Worm (Caenorhabditis elegans): ENCODE results near the gene F37C12.18.

F37C12.18 gene

DNA sequence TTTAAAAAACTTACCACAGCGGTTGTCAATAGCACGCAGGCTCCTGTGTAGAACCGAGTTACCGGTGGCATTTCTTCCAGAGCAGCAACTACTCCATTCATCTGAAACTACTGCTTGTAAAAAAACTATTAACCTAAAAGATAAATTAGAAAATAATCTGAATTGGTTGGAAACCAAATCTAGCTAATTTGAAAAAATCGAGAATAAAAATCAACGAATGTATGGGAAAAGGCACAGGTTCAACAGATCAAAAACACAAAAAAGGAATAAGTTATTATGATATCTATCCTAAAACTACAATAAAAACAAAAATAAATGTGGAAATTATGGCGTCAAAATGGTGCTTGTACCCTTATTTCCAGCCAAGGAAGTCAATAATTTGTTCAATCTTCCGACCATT lies 27.8 kb upstream of the F37C12.18 start, which contains the start of gene der-2:
Gene der-2, minus strand, starts transcription at position 101 of the 400 bp plus-strand sequence.
- TF ChIP-seq M03D4.4 (tag; optimal IDR thresholded peaks at IDR 0.05) (no peak), ham-2 (GFP tag; optimal IDR thresholded peaks at IDR 0.05) (no peak), pha-4 (tag; optimal IDR thresholded peaks at IDR 0.05) (no peak), blmp-1 (tag; optimal IDR thresholded peaks at IDR 0.05) (no peak), nhr-12 (tag; optimal IDR thresholded peaks at IDR 0.05) (no peak), lin-13 (tag; optimal IDR thresholded peaks at IDR 0.05) (no peak), flh-1 (GFP tag; optimal IDR thresholded peaks at IDR 0.05) (no peak), ceh-43 (GFP tag; optimal IDR thresholded peaks at IDR 0.05) (no peak), drap-1 (GFP tag; optimal IDR thresholded peaks at IDR 0.05) (no peak), lin-32 (GFP tag; optimal IDR thresholded peaks at IDR 0.05) (no peak), nhr-28 (tag; optimal IDR thresholded peaks at IDR 0.05) (no peak), nhr-237 (tag; optimal IDR thresholded peaks at IDR 0.05) (no peak), ces-1 (GFP tag; optimal IDR thresholded peaks at IDR 0.05) (no peak), ztf-11 (tag; optimal IDR thresholded peaks at IDR 0.05) (no peak), mls-2 (tag; optimal IDR thresholded peaks at IDR 0.05) (no peak), elt-3 (tag; optimal IDR thresholded peaks at IDR 0.05) (no peak), cnd-1 (tag; optimal IDR thresholded peaks at IDR 0.05) (no peak)

DNA sequence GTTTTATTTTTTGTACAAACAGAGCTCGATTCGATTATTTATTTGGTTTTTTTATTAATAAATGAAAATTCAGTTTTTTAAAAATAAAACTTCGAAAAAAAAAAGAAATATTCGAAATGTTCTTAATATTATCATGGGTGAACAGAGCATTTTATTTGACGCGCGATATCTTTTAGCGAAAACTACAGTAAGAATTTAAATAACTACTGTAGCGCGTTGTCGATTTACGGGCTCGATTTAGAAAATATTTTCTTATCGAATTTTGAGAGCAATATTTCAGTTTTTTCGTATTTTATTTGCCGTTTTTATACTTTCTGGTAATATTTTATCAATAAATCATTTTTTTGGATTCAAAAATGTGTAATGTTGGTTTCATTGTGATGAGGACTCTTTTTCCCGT lies 25.9 kb upstream of the F37C12.18 start:
- TF ChIP-seq ces-1 (GFP tag; optimal IDR thresholded peaks at IDR 0.05), result no peak

DNA sequence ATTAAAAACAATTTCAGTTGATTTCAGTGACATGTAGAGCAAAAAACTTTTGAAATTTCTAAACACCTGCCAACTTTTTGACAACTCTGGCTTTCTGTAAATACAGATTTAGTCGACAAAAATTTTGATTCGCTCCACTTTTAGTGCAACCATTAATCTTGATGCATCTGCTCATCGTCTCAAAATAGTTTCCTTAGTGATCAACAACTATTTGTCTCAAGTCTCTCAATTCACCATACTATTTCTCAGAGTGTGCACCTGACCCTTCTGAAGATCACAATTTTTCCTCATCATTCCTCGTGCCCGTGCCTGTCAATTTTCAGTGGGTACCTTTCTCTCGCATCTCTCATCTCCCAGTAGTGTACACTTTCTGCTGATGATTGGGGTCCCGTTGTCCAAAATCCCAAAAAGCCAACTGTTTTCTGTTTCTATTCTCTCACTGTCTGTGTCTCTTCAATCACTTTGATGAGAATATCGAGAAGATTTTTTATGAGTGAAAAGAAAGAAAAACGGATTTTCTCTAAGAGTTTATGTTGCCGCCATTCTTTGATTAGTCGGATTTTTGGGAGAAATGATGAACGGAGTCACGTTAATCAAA lies 21.8 kb upstream of the F37C12.18 start:
- TF ChIP-seq sptf-1 (tag; optimal IDR thresholded peaks at IDR 0.05) (no peak), sem-2 (GFP tag; optimal IDR thresholded peaks at IDR 0.05) (no peak), lin-13 (tag; optimal IDR thresholded peaks at IDR 0.05) (no peak), unc-120 (tag; optimal IDR thresholded peaks at IDR 0.05; ENCODE audit: poor library complexity, severe bottlenecking) (peak; percentile 98), ceh-43 (GFP tag; optimal IDR thresholded peaks at IDR 0.05) (no peak), nhr-28 (tag; optimal IDR thresholded peaks at IDR 0.05) (no peak), unc-39 (tag; optimal IDR thresholded peaks at IDR 0.05) (no peak), nhr-2 (tag; optimal IDR thresholded peaks at IDR 0.05) (no peak), ceh-83 (GFP tag; optimal IDR thresholded peaks at IDR 0.05) (no peak), nhr-237 (tag; optimal IDR thresholded peaks at IDR 0.05) (no peak), blmp-1 (tag; optimal IDR thresholded peaks at IDR 0.05) (no peak), elt-3 (tag; optimal IDR thresholded peaks at IDR 0.05) (no peak), elt-1 (tag; optimal IDR thresholded peaks at IDR 0.05; ENCODE audit: borderline replicate concordance, insufficient read depth) (no peak), mls-2 (tag; optimal IDR thresholded peaks at IDR 0.05) (no peak), flh-1 (GFP tag; optimal IDR thresholded peaks at IDR 0.05) (no peak), nhr-76 (tag; optimal IDR thresholded peaks at IDR 0.05) (no peak), hlh-1 (tag; optimal IDR thresholded peaks at IDR 0.05) (peak; percentile 96), M03D4.4 (tag; optimal IDR thresholded peaks at IDR 0.05) (no peak), lin-32 (GFP tag; optimal IDR thresholded peaks at IDR 0.05) (no peak), nhr-12 (tag; optimal IDR thresholded peaks at IDR 0.05) (no peak), unc-62 (GFP tag; optimal IDR thresholded peaks at IDR 0.05) (peak; percentile 96), drap-1 (GFP tag; optimal IDR thresholded peaks at IDR 0.05) (no peak), lsy-2 (tag; optimal IDR thresholded peaks at IDR 0.05) (no peak), mep-1 (tag; optimal IDR thresholded peaks at IDR 0.05) (no peak), ham-2 (GFP tag; optimal IDR thresholded peaks at IDR 0.05) (no peak)

DNA sequence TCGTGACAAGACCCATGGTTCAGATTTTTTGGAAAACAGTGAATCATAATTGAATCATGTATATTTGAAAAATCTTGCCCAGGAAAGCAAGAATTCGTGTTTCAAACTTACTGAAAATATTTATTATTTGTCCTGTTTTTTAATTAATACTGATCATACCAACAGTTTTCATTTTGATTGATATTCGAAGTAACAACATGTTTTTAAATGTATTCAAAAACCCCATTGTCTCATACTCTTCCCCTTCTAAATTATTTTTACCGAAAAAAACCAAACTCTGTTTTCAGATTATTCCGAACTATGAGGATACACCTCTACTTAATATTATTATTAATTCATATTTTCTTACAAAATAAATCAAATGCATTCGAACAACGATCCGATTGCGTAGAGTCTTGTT lies 21.0 kb upstream of the F37C12.18 start, which contains the start of gene R151.1:
Gene R151.1, plus strand, starts transcription at position 301 of the 400 bp plus-strand sequence.
- TF ChIP-seq nhr-28 (tag; optimal IDR thresholded peaks at IDR 0.05) (no peak), M03D4.4 (tag; optimal IDR thresholded peaks at IDR 0.05) (no peak), ceh-43 (GFP tag; optimal IDR thresholded peaks at IDR 0.05) (no peak), ham-2 (GFP tag; optimal IDR thresholded peaks at IDR 0.05) (no peak), nhr-12 (tag; optimal IDR thresholded peaks at IDR 0.05) (no peak)

DNA sequence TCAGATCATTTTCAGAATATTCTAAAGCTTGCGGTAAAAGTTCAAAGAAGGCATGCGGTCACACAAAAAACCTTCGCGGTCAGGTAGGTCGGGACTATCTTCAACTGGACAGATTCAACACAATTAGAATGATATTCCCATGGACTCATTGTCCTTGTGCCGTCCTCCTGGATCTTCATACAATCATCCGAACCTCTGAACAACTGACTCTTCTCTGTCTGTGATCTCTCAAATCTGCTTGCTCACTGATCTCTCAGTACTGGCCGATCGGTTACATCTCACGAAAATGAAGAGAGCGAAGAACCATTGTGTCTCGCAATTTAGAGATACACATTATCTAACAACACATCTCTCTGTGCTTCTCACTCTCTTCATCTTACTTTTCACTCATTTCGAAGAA lies 20.3 kb upstream of the F37C12.18 start:
- TF ChIP-seq hlh-1 (tag; optimal IDR thresholded peaks at IDR 0.05) (peak; percentile 99), unc-120 (tag; optimal IDR thresholded peaks at IDR 0.05; ENCODE audit: poor library complexity, severe bottlenecking) (peak; percentile 42), ces-1 (GFP tag; optimal IDR thresholded peaks at IDR 0.05) (no peak)
